Fruit fly (Drosophila melanogaster) whole organism, embryonic: Measurements from ENCODE around the gene Ten-m.
A peak's percentile ranks its signal among the peaks of the same experiment; 100 is the strongest.

ENCODE experiments used
- Atf6 ChIP-seq: fragments of 200-800 bp; sonication (Bioruptor generic); IDR thresholded peaks from 2 replicates; pipeline ENCODE4 v1.3.6; 2022; ENCODE audit warnings: missing biosample characterization, missing genetic modification characterization
- BEAF-32 ChIP-seq: fragments of 200-800 bp; sonication (Bioruptor generic); optimal IDR thresholded peaks from 3 replicates; lab custom pipeline; 2017; ENCODE audit warnings: missing biosample characterization, missing genetic modification characterization, mild to moderate bottlenecking, moderate library complexity, missing genetic modification reagents
- CG10147 ChIP-seq: fragments of 200-800 bp; sonication (Bioruptor generic); optimal IDR thresholded peaks from 2 replicates; lab custom pipeline; 2019; ENCODE audit warnings: missing biosample characterization, mild to moderate bottlenecking, missing genetic modification characterization, moderate library complexity
- CG10267 ChIP-seq: fragments of 200-800 bp; sonication (Bioruptor generic); optimal IDR thresholded peaks from 2 replicates; lab custom pipeline; 2018; ENCODE audit warnings: missing biosample characterization, mild to moderate bottlenecking, missing genetic modification characterization, moderate library complexity
- CG10462 ChIP-seq: fragments of 200-800 bp; sonication (Bioruptor generic); optimal IDR thresholded peaks from 2 replicates; lab custom pipeline; 2016; ENCODE audit warnings: missing biosample characterization, missing genetic modification characterization
- CG11504 ChIP-seq: fragments of 200-800 bp; sonication (Bioruptor generic); optimal IDR thresholded peaks from 3 replicates; lab custom pipeline; 2019; ENCODE audit warnings: missing biosample characterization, mild to moderate bottlenecking, missing genetic modification characterization, moderate library complexity
- CG11560 ChIP-seq: fragments of 200-800 bp; sonication (Bioruptor generic); IDR thresholded peaks from 3 replicates; pipeline ENCODE4 v1.3.6; 2022; ENCODE audit warnings: missing biosample characterization, missing genetic modification characterization
- CG12391 ChIP-seq: fragments of 200-800 bp; sonication (Bioruptor generic); optimal IDR thresholded peaks from 3 replicates; lab custom pipeline; 2018; ENCODE audit warnings: missing biosample characterization, mild to moderate bottlenecking, missing genetic modification characterization, moderate library complexity
- CG13287 ChIP-seq: fragments of 200-800 bp; sonication (Bioruptor generic); IDR thresholded peaks from 2 replicates; pipeline ENCODE4 v1.3.6; 2022; ENCODE audit warnings: missing biosample characterization, missing genetic modification characterization; ENCODE audit not compliant: partially characterized antibody
- CG18011 ChIP-seq: fragments of 200-800 bp; sonication (Bioruptor generic); optimal IDR thresholded peaks from 2 replicates; lab custom pipeline; 2017; ENCODE audit warnings: missing biosample characterization, missing genetic modification characterization, mild to moderate bottlenecking, moderate library complexity, missing genotype
- CG31441 ChIP-seq: fragments of 200-800 bp; sonication (Bioruptor generic); IDR thresholded peaks from 2 replicates; pipeline ENCODE4 v1.3.6; 2022; ENCODE audit warnings: missing biosample characterization, missing genetic modification characterization
- CG32767 ChIP-seq: fragments of 200-800 bp; sonication (Bioruptor generic); IDR thresholded peaks from 2 replicates; pipeline ENCODE4 v1.3.6; 2022; ENCODE audit warnings: missing biosample characterization, missing genetic modification characterization
- CG33213 ChIP-seq: fragments of 200-800 bp; sonication (Bioruptor generic); optimal IDR thresholded peaks from 3 replicates; lab custom pipeline; 2016; ENCODE audit warnings: missing biosample characterization, missing genetic modification characterization
- CG4404 ChIP-seq: fragments of 200-800 bp; sonication (Bioruptor generic); IDR thresholded peaks from 2 replicates; pipeline ENCODE4 v1.3.6; 2022; ENCODE audit warnings: missing biosample characterization, missing genetic modification characterization
- CG6683 ChIP-seq: fragments of 200-800 bp; sonication (Bioruptor generic); optimal IDR thresholded peaks from 2 replicates; lab custom pipeline; 2017; ENCODE audit warnings: missing biosample characterization, mild to moderate bottlenecking, missing genetic modification characterization, missing genetic modification reagents
- CG8388 ChIP-seq: fragments of 200-800 bp; sonication (Bioruptor generic); optimal IDR thresholded peaks from 2 replicates; lab custom pipeline; 2019; ENCODE audit warnings: missing biosample characterization, mild to moderate bottlenecking, missing genetic modification characterization, moderate library complexity
- CG9437 ChIP-seq: fragments of 200-800 bp; sonication (Bioruptor generic); optimal IDR thresholded peaks from 2 replicates; lab custom pipeline; 2018; ENCODE audit warnings: missing biosample characterization, mild to moderate bottlenecking, missing genetic modification characterization
- CG9797 ChIP-seq: fragments of 200-800 bp; sonication (Bioruptor generic); optimal IDR thresholded peaks from 3 replicates; lab custom pipeline; 2018; ENCODE audit warnings: missing biosample characterization, mild to moderate bottlenecking, missing genetic modification characterization
- CG9932 ChIP-seq: fragments of 200-800 bp; sonication (Bioruptor generic); IDR thresholded peaks from 2 replicates; pipeline ENCODE4 v1.3.6; 2022; ENCODE audit warnings: missing biosample characterization, missing genetic modification characterization
- Chrac-16 ChIP-seq: fragments of 200-800 bp; sonication (Bioruptor generic); optimal IDR thresholded peaks from 3 replicates; lab custom pipeline; 2016; ENCODE audit warnings: missing biosample characterization, missing genetic modification characterization
- Dll ChIP-seq: fragments of 200-800 bp; sonication (Bioruptor generic); IDR thresholded peaks from 4 replicates; pipeline ENCODE4 v1.3.6; 2022; ENCODE audit warnings: missing biosample characterization, missing genetic modification characterization; ENCODE audit not compliant: partially characterized antibody
- Dref ChIP-seq: fragments of 200-800 bp; sonication (Bioruptor generic); IDR thresholded peaks from 2 replicates; pipeline ENCODE4 v1.3.6; 2022; ENCODE audit warnings: missing biosample characterization, missing genetic modification characterization
- Fer1 ChIP-seq: fragments of 200-800 bp; sonication (Bioruptor generic); optimal IDR thresholded peaks from 2 replicates; lab custom pipeline; 2017; ENCODE audit warnings: missing biosample characterization, mild to moderate bottlenecking, missing genetic modification characterization
- Hsf ChIP-seq: fragments of 200-800 bp; sonication (Bioruptor generic); optimal IDR thresholded peaks from 3 replicates; lab custom pipeline; 2016; ENCODE audit warnings: missing biosample characterization, missing genetic modification characterization
- MESR4 ChIP-seq: fragments of 200-800 bp; sonication (Bioruptor generic); optimal IDR thresholded peaks from 2 replicates; lab custom pipeline; 2018; ENCODE audit warnings: missing biosample characterization, mild to moderate bottlenecking, missing genetic modification characterization, moderate library complexity
- MTF-1 ChIP-seq: fragments of 200-800 bp; sonication (Bioruptor generic); optimal IDR thresholded peaks from 2 replicates; lab custom pipeline; 2018; ENCODE audit warnings: missing biosample characterization, mild to moderate bottlenecking, missing genetic modification characterization, borderline replicate concordance
- Myb ChIP-seq: fragments of 200-800 bp; sonication (Bioruptor generic); optimal IDR thresholded peaks from 2 replicates; lab custom pipeline; 2016; ENCODE audit warnings: missing biosample characterization, missing genetic modification characterization
- Nf-YC ChIP-seq: fragments of 200-800 bp; optimal IDR thresholded peaks from 3 replicates; lab custom pipeline; 2019; ENCODE audit warnings: missing biosample characterization, mild to moderate bottlenecking, missing genetic modification characterization, moderate library complexity
- Rfx ChIP-seq: fragments of 200-800 bp; sonication (Bioruptor generic); IDR thresholded peaks from 2 replicates; pipeline ENCODE4 v1.3.6; 2022; ENCODE audit warnings: missing biosample characterization, missing genetic modification characterization
- TFAM ChIP-seq: fragments of 200-800 bp; sonication (Bioruptor generic); optimal IDR thresholded peaks from 2 replicates; lab custom pipeline; 2017; ENCODE audit warnings: missing biosample characterization, missing genetic modification characterization, inconsistent platforms
- bbx ChIP-seq: fragments of 200-800 bp; sonication (Bioruptor generic); IDR thresholded peaks from 2 replicates; pipeline ENCODE4 v1.3.6; 2022; ENCODE audit warnings: missing biosample characterization, missing genetic modification characterization; ENCODE audit not compliant: partially characterized antibody
- chif ChIP-seq, 2 experiments: fragments of 200-800 bp; sonication (Bioruptor generic); optimal IDR thresholded peaks; 3 replicates each; lab custom pipeline; 2016; ENCODE audit warnings: missing biosample characterization in 2 of 2, missing genetic modification characterization in 2 of 2
- crol ChIP-seq: fragments of 200-800 bp; sonication (Bioruptor generic); IDR thresholded peaks from 2 replicates; pipeline ENCODE4 v1.3.6; 2022; ENCODE audit warnings: missing biosample characterization, missing genetic modification characterization
- dm ChIP-seq: fragments of 200-800 bp; sonication (Bioruptor generic); optimal IDR thresholded peaks from 3 replicates; lab custom pipeline; 2016; ENCODE audit warnings: missing biosample characterization, missing genetic modification characterization
- dpn ChIP-seq, 2 experiments: fragments of 200-800 bp; sonication (Bioruptor generic); optimal IDR thresholded peaks; 3 replicates each; lab custom pipeline; 2016; ENCODE audit warnings: missing biosample characterization in 2 of 2, missing genetic modification characterization in 2 of 2
- fd3F ChIP-seq: fragments of 200-800 bp; sonication (Bioruptor generic); optimal IDR thresholded peaks from 2 replicates; lab custom pipeline; 2018; ENCODE audit warnings: missing biosample characterization, mild to moderate bottlenecking, missing genetic modification characterization, moderate library complexity
- gfzf ChIP-seq: fragments of 200-800 bp; sonication (Bioruptor generic); optimal IDR thresholded peaks from 2 replicates; lab custom pipeline; 2016; ENCODE audit warnings: missing biosample characterization, mild to moderate bottlenecking, missing genetic modification characterization, moderate library complexity
- insv ChIP-seq, 2 experiments: fragments of 200-800 bp; sonication (Bioruptor generic); optimal IDR thresholded peaks; 3 replicates each; lab custom pipeline; 2016 to 2018; ENCODE audit warnings: missing biosample characterization in 2 of 2, missing genetic modification characterization in 2 of 2
- kay ChIP-seq: fragments of 200-800 bp; sonication (Bioruptor generic); optimal IDR thresholded peaks from 2 replicates; lab custom pipeline; 2016; ENCODE audit warnings: missing biosample characterization, missing genetic modification characterization
- nmo ChIP-seq: fragments of 200-800 bp; sonication (Bioruptor generic); optimal IDR thresholded peaks from 2 replicates; lab custom pipeline; 2018; ENCODE audit warnings: missing biosample characterization, mild to moderate bottlenecking, missing genetic modification characterization, moderate library complexity
- pho ChIP-seq: fragments of 200-800 bp; sonication (Bioruptor generic); optimal IDR thresholded peaks from 2 replicates; lab custom pipeline; 2016; ENCODE audit warnings: missing biosample characterization, missing genetic modification characterization
- prd ChIP-seq, 3 experiments: fragments of >200 bp in 2 of 3; fragments of 200-800 bp in 1 of 3; sonication (Bioruptor generic) in 1 of 3; optimal IDR thresholded peaks in 2 of 3; IDR thresholded peaks in 1 of 3; 2 replicates in 2 of 3; 3 replicates in 1 of 3; pipeline versions ENCODE4 v1.3.6 to Lab custom; 2017 to 2022; ENCODE audit warnings: missing biosample characterization in 1 of 3, missing genetic modification characterization in 1 of 3
- run ChIP-seq: fragments of 200-800 bp; sonication (Bioruptor generic); optimal IDR thresholded peaks from 3 replicates; lab custom pipeline; 2018; ENCODE audit warnings: missing biosample characterization, mild to moderate bottlenecking, missing genetic modification characterization
- scrt ChIP-seq: fragments of 200-800 bp; sonication (Bioruptor generic); optimal IDR thresholded peaks from 2 replicates; lab custom pipeline; 2018; ENCODE audit warnings: missing biosample characterization, mild to moderate bottlenecking, missing genetic modification characterization, moderate library complexity
- slou ChIP-seq: fragments of 200-800 bp; sonication (Bioruptor generic); optimal IDR thresholded peaks from 3 replicates; lab custom pipeline; 2016; ENCODE audit warnings: missing biosample characterization, missing genetic modification characterization
- trem ChIP-seq: fragments of 200-800 bp; optimal IDR thresholded peaks from 3 replicates; lab custom pipeline; 2019; ENCODE audit warnings: missing biosample characterization, mild to moderate bottlenecking, missing genetic modification characterization, moderate library complexity

Gene Ten-m

dm6 chr3L:22267248-22267957 lies 140.3 kb downstream of the Ten-m start, which contains the start of gene Csp (continued):
- TF ChIP-seq CG10267 (tag; lab: Kevin White, UChicago) = peak; percentile 59
- TF ChIP-seq MESR4 (GFP tag; lab: Kevin White, UChicago) = peak; percentile 96
- peak; percentile 27 for TF ChIP-seq CG8388 (GFP tag; lab: Kevin White, UChicago)
- TF ChIP-seq crol = peak; percentile 26; the same call in 1 of the 2 replicates
- TF ChIP-seq CG32767 (GFP tag; lab: Robert Waterston, UW) = 0 out of 2 replicates have a peak, but pooled peaks have one; percentile 22
- no peak for TF ChIP-seq CG9437 (GFP tag; lab: Kevin White, UChicago)
- TF ChIP-seq CG18011 (GFP tag; lab: Kevin White, UChicago) = peak; percentile 22
- peak; percentile 7 for TF ChIP-seq run
- peak; percentile 6 for TF ChIP-seq CG33213 (GFP tag; lab: Kevin White, UChicago)
- no peak for TF ChIP-seq slou (GFP tag; lab: Kevin White, UChicago)
- TF ChIP-seq Fer1 (GFP tag; lab: Kevin White, UChicago) = peak; percentile 44
- peak in 1 of 2 experiments; percentile 29 for TF ChIP-seq insv (GFP tag; optimal IDR thresholded peaks at IDR 0.05; lab: Kevin White, UChicago)
- TF ChIP-seq CG10462 (GFP tag; lab: Kevin White, UChicago) = no peak
- no peak for TF ChIP-seq CG6683 (GFP tag; lab: Kevin White, UChicago)
- peak in 1 of 2 experiments; percentile 8 for TF ChIP-seq dpn (GFP tag; optimal IDR thresholded peaks at IDR 0.05; lab: Kevin White, UChicago)

dm6 chr3L:22266535-22266934 lies 141.1 kb downstream of the Ten-m start, which contains the start of gene CG11523:
Gene CG11523, minus strand, starts transcription at chr3L:22266679.
- TF ChIP-seq prd (optimal IDR thresholded peaks at IDR 0.05; lab: Kevin White, UChicago) (no peak), prd (GFP tag; IDR thresholded peaks at IDR 0.05; lab: Robert Waterston, UW) (peak; percentile 19; the same call in 1 of the 3 replicates), Rfx (GFP tag; lab: Robert Waterston, UW) (peak; percentile 82), Hsf (GFP tag; lab: Kevin White, UChicago) (peak; percentile 36), CG11560 (0 out of 3 replicates have a peak, but pooled peaks have one; percentile 11), CG13287 (GFP tag; lab: Robert Waterston, UW) (peak; percentile 38; the same call in 1 of the 2 replicates), scrt (peak; percentile 86), Nf-YC (tag; lab: Kevin White, UChicago) (no peak), nmo (peak; percentile 10), bbx (peak; percentile 50), MTF-1 (GFP tag; lab: Kevin White, UChicago) (peak; percentile 12), Dref (peak; percentile 42), dm (GFP tag; lab: Kevin White, UChicago) (peak; percentile 57), pho (peak; percentile 18), CG11504 (tag; lab: Kevin White, UChicago) (peak; percentile 48), kay (GFP tag; lab: Kevin White, UChicago) (peak; percentile 6), chif (GFP tag; optimal IDR thresholded peaks at IDR 0.05; lab: Kevin White, UChicago) (no peak), trem (peak; percentile 31), CG33213 (GFP tag; lab: Kevin White, UChicago) (peak; percentile 33), CG31441 (0 out of 2 replicates have a peak, but pooled peaks have one; percentile 14), Dll (peak; percentile 40; the same call in 2 of the 4 replicates), BEAF-32 (GFP tag; lab: Kevin White, UChicago) (peak; percentile 57), fd3F (no peak), Chrac-16 (GFP tag; lab: Kevin White, UChicago) (peak; percentile 8), CG10147 (GFP tag; lab: Kevin White, UChicago) (peak; percentile 3), CG12391 (tag; lab: Kevin White, UChicago) (peak; percentile 16), Myb (peak; percentile 39), gfzf (GFP tag; lab: Kevin White, UChicago) (peak; percentile 77), CG9932 (GFP tag; lab: Robert Waterston, UW) (peak; percentile 42; the same call in 1 of the 2 replicates), TFAM (GFP tag; lab: Kevin White, UChicago) (no peak), CG9797 (GFP tag; lab: Kevin White, UChicago) (peak; percentile 61), Atf6 (0 out of 2 replicates have a peak, but pooled peaks have one; percentile 11), CG4404 (GFP tag; lab: Robert Waterston, UW) (no peak)
